Fruit fly (Drosophila melanogaster): ENCODE data around the gene Grl40a.

The Grl40a gene

DNA sequence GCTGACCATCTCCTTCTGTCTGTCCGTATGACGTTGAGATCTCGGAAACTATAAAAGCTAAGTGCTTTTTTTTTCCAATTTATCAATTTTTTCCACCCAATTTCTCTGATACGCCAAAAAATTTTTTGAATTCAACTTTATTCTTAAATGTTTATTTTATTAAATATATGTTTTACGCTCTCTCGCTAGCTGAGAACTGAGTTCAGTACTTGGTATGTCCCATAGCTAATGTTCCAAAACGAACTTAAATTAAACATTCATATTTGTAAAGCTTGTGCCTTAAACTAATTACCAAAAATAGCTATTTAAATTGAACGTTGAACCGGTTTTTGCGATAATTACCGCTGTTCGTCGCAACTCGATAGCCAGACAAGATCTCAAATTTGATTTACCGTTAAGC lies at the start of gene Grl40a:
Gene Grl40a, plus strand, starts transcription at position 301 of the 400 bp plus-strand sequence.
- TF ChIP-seq CG32006 (GFP tag; optimal IDR thresholded peaks at IDR 0.05) (no peak), CG11762 (GFP tag; optimal IDR thresholded peaks at IDR 0.05; ENCODE audit: insufficient read depth) (no peak), OdsH (GFP tag; optimal IDR thresholded peaks at IDR 0.05) (no peak), CG8319 (GFP tag; optimal IDR thresholded peaks at IDR 0.05) (no peak), ss (GFP tag; optimal IDR thresholded peaks at IDR 0.05) (no peak), CG31627 (GFP tag; optimal IDR thresholded peaks at IDR 0.05) (no peak), Blimp-1 (GFP tag; optimal IDR thresholded peaks at IDR 0.05) (no peak), CG6854 (GFP tag; optimal IDR thresholded peaks at IDR 0.05) (no peak), svp (GFP tag) (no peak), Sox102F (GFP tag; optimal IDR thresholded peaks at IDR 0.05) (no peak), Eip75B (GFP tag; optimal IDR thresholded peaks at IDR 0.05) (no peak), CG6808 (GFP tag; optimal IDR thresholded peaks at IDR 0.05) (no peak), CG3032 (tag; optimal IDR thresholded peaks at IDR 0.05) (no peak)

DNA sequence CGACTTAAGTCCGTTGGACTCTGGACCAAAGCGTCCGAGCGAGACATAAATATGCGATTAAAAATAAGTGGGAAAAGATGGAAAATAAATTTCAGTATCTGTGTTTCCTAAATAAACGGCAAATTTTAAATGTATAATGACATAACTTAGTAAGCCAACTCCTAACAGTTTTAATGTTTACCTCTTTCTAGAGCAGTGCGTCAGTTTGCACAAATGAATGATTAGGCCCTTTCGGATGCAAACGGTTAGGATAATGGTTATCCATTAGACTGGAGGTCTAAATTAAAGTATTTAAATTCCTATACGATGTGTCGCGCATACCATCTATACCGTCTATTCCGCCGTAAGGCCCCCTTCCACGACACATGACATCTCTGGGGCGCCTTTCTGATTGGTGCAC lies 44.8 kb upstream of the Grl40a start, which contains the start of gene CG2528:
Gene CG2528, minus strand, starts transcription at position 101 of the 400 bp plus-strand sequence.
- TF ChIP-seq Eip78C (GFP tag), result no peak
- TF ChIP-seq cyc (GFP tag; optimal IDR thresholded peaks at IDR 0.05), result no peak
- no peak for TF ChIP-seq eg (GFP tag; IDR thresholded peaks at IDR 0.05)
- TF ChIP-seq OdsH (GFP tag; optimal IDR thresholded peaks at IDR 0.05), result no peak
- no peak for TF ChIP-seq fd59A (GFP tag; optimal IDR thresholded peaks at IDR 0.05)
- no peak for TF ChIP-seq svp (GFP tag)
- TF ChIP-seq Sox15 (GFP tag; optimal IDR thresholded peaks at IDR 0.05), result no peak
- no peak for TF ChIP-seq CG1621 (tag; optimal IDR thresholded peaks at IDR 0.05)
- TF ChIP-seq Blimp-1 (GFP tag; optimal IDR thresholded peaks at IDR 0.05), result no peak
- TF ChIP-seq CG16779 (tag; optimal IDR thresholded peaks at IDR 0.05), result no peak
- no peak for TF ChIP-seq acj6 (GFP tag; optimal IDR thresholded peaks at IDR 0.05)
- no peak for TF ChIP-seq Sox14 (GFP tag; optimal IDR thresholded peaks at IDR 0.05)
- no peak for TF ChIP-seq Lpt (GFP tag; optimal IDR thresholded peaks at IDR 0.05)
- TF ChIP-seq Sox102F (GFP tag; optimal IDR thresholded peaks at IDR 0.05), result no peak
- no peak for TF ChIP-seq CG6854 (GFP tag; optimal IDR thresholded peaks at IDR 0.05)
- TF ChIP-seq Eip75B (GFP tag; optimal IDR thresholded peaks at IDR 0.05), result no peak
- TF ChIP-seq CG4318 (GFP tag; optimal IDR thresholded peaks at IDR 0.05), result no peak

DNA sequence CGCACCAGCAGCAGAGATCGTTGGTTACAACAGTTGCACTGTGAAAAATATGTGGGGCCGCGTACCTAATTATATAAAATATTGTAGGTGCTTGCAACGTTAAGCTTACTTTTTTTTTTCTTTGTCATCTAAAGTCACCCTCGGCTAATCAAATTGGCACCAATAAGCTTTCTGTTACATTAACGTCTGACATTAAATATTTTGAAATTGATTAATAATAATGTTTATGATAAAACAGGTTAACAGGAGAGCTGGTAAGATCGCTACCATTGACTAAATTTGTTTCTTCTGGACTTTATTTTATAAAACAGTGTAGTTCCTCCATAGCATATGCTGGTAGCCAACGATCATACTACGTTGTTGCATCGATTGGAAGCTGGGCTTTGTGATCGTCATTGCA lies 44.3 kb upstream of the Grl40a start:
- no peak for TF ChIP-seq CG16779 (tag; optimal IDR thresholded peaks at IDR 0.05)
- no peak for TF ChIP-seq Blimp-1 (GFP tag; optimal IDR thresholded peaks at IDR 0.05)
- TF ChIP-seq Lpt (GFP tag; optimal IDR thresholded peaks at IDR 0.05), result no peak
- no peak for TF ChIP-seq net (GFP tag; optimal IDR thresholded peaks at IDR 0.05)
- TF ChIP-seq CG9139 (GFP tag; optimal IDR thresholded peaks at IDR 0.05), result no peak
- no peak for TF ChIP-seq fkh (GFP tag; optimal IDR thresholded peaks at IDR 0.05)
- TF ChIP-seq acj6 (GFP tag; optimal IDR thresholded peaks at IDR 0.05), result peak; percentile 19
- no peak for TF ChIP-seq Ets96B (tag; optimal IDR thresholded peaks at IDR 0.05)
- no peak for TF ChIP-seq Ets21C (GFP tag; optimal IDR thresholded peaks at IDR 0.05)
- TF ChIP-seq CG10631 (GFP tag; optimal IDR thresholded peaks at IDR 0.05), result peak; percentile 37
- peak; percentile 12 for TF ChIP-seq Sox102F (GFP tag; optimal IDR thresholded peaks at IDR 0.05)
- TF ChIP-seq CG3919 (GFP tag; optimal IDR thresholded peaks at IDR 0.05), result peak; percentile 40
- peak; percentile 25 for TF ChIP-seq Hr39 (GFP tag; optimal IDR thresholded peaks at IDR 0.05)
- TF ChIP-seq dsx (GFP tag; optimal IDR thresholded peaks at IDR 0.05; ENCODE audit: poor library complexity, severe bottlenecking), result peak; percentile 58
- peak in 1 of 2 experiments; percentile 10 for TF ChIP-seq salr (GFP tag; optimal IDR thresholded peaks at IDR 0.05)
- TF ChIP-seq spab (GFP tag; optimal IDR thresholded peaks at IDR 0.05), result peak; percentile 7
- no peak for TF ChIP-seq Gug (GFP tag; IDR thresholded peaks at IDR 0.05)
- TF ChIP-seq CG4318 (GFP tag; optimal IDR thresholded peaks at IDR 0.05), result no peak
- TF ChIP-seq Eip93F (GFP tag; optimal IDR thresholded peaks at IDR 0.05), result no peak
- peak; percentile 41 for TF ChIP-seq Met (GFP tag; optimal IDR thresholded peaks at IDR 0.05)
- no peak for TF ChIP-seq CG6163 (GFP tag; IDR thresholded peaks at IDR 0.05)
- TF ChIP-seq fd85E (GFP tag; optimal IDR thresholded peaks at IDR 0.05), result no peak
- peak; percentile 73 for TF ChIP-seq svp (GFP tag)
- TF ChIP-seq Hr4 (GFP tag; optimal IDR thresholded peaks at IDR 0.05), result no peak
- TF ChIP-seq topi (GFP tag; optimal IDR thresholded peaks at IDR 0.05), result peak; percentile 35
- peak; percentile 17 for TF ChIP-seq lz (GFP tag; optimal IDR thresholded peaks at IDR 0.05)
- TF ChIP-seq vri (GFP tag; optimal IDR thresholded peaks at IDR 0.05), result no peak
- TF ChIP-seq CG8632 (GFP tag; optimal IDR thresholded peaks at IDR 0.05), result peak; percentile 21
- TF ChIP-seq CG8319 (GFP tag; optimal IDR thresholded peaks at IDR 0.05), result no peak
- TF ChIP-seq CG3032 (tag; optimal IDR thresholded peaks at IDR 0.05), result peak; percentile 51
- TF ChIP-seq CG6808 (GFP tag; optimal IDR thresholded peaks at IDR 0.05), result peak; percentile 55
- TF ChIP-seq fd59A (GFP tag; optimal IDR thresholded peaks at IDR 0.05), result no peak
- TF ChIP-seq CG11902 (GFP tag; optimal IDR thresholded peaks at IDR 0.05), result no peak
- TF ChIP-seq CG1621 (tag; optimal IDR thresholded peaks at IDR 0.05), result no peak
